Comparison of ENCODE assay signal across 3 worm cellular contexts in genomic region chrII:6491817-6492452, ce11.
TF ChIP-seq lines count a peak whose summit lies in the region.

Gene T28D9.11, minus strand, starts transcription at chrII:6491993.
Gene T28D9.1, plus strand, starts transcription at chrII:6492402.

TF ChIP-seq in whole organism, L1 larva, 84 proteins besides CTCF, POLR2A, EP300 and RAD21 (continued from another document):
- TF ChIP-seq nhr-77 (tag; optimal IDR thresholded peaks at IDR 0.05; lab: Kevin White, UChicago) (peak; percentile 54), unc-62 (GFP tag; optimal IDR thresholded peaks at IDR 0.05; lab: Kevin White, UChicago) (no peak), alr-1 (tag; optimal IDR thresholded peaks at IDR 0.05; lab: Kevin White, UChicago; ENCODE audit: borderline replicate concordance) (no peak), nhr-28 (tag; optimal IDR thresholded peaks at IDR 0.05; lab: Kevin White, UChicago) (no peak), efl-3 (GFP tag; optimal IDR thresholded peaks at IDR 0.05; lab: Kevin White, UChicago) (no peak), skn-1 (tag; optimal IDR thresholded peaks at IDR 0.05; lab: Kevin White, UChicago) (no peak), mef-2 (tag; optimal IDR thresholded peaks at IDR 0.05; lab: Kevin White, UChicago) (no peak), snu-23 (GFP tag; optimal IDR thresholded peaks at IDR 0.05; lab: Kevin White, UChicago) (peak; percentile 32), aha-1 (tag; optimal IDR thresholded peaks at IDR 0.05; lab: Kevin White, UChicago) (no peak), egl-13 (tag; optimal IDR thresholded peaks at IDR 0.05; lab: Kevin White, UChicago) (peak; percentile 26), vab-15 (tag; optimal IDR thresholded peaks at IDR 0.05; lab: Kevin White, UChicago) (no peak), snpc-4 (tag; optimal IDR thresholded peaks at IDR 0.05; lab: Kevin White, UChicago) (peak; percentile 80), swsn-7 (tag; optimal IDR thresholded peaks at IDR 0.05; lab: Kevin White, UChicago) (peak; percentile 49), nhr-47 (tag; optimal IDR thresholded peaks at IDR 0.05; lab: Kevin White, UChicago) (peak; percentile 56), sptf-1 (tag; optimal IDR thresholded peaks at IDR 0.05; lab: Kevin White, UChicago) (no peak), efl-1 (optimal IDR thresholded peaks at IDR 0.05; lab: Kevin White, UChicago) (peak; percentile 38 to 55), efl-1 (GFP tag; optimal IDR thresholded peaks at IDR 0.05 in 1 of 2; lab: Kevin White, UChicago) (peak in 1 of 2 experiments; percentile 32), nhr-20 (tag; optimal IDR thresholded peaks at IDR 0.05; lab: Kevin White, UChicago) (peak; percentile 32), nhr-84 (tag; optimal IDR thresholded peaks at IDR 0.05; lab: Kevin White, UChicago) (no peak), nhr-19 (GFP tag; conservative IDR thresholded peaks at IDR 0.05; lab: Robert Waterston, UW) (0 out of 2 replicates have a peak, but pooled peaks have one; percentile 16), zag-1 (tag; optimal IDR thresholded peaks at IDR 0.05; lab: Kevin White, UChicago) (no peak), fos-1 (tag; optimal IDR thresholded peaks at IDR 0.05; lab: Kevin White, UChicago) (no peak), nhr-11 (tag; optimal IDR thresholded peaks at IDR 0.05; lab: Kevin White, UChicago) (no peak), hpl-2 (GFP tag; optimal IDR thresholded peaks at IDR 0.05; lab: Kevin White, UChicago) (no peak), lsy-2 (tag; optimal IDR thresholded peaks at IDR 0.05; lab: Kevin White, UChicago) (peak; percentile 46 to 71), fkh-10 (GFP tag; optimal IDR thresholded peaks at IDR 0.05; lab: Kevin White, UChicago) (peak; percentile 50), ama-1 (optimal IDR thresholded peaks at IDR 0.05; lab: Kevin White, UChicago) (peak; percentile 59), unc-86 (tag; optimal IDR thresholded peaks at IDR 0.05; lab: Kevin White, UChicago) (peak; percentile 53), sup-37 (GFP tag; optimal IDR thresholded peaks at IDR 0.05; lab: Kevin White, UChicago) (no peak), ceh-82 (tag; optimal IDR thresholded peaks at IDR 0.05; lab: Kevin White, UChicago) (peak in 2 of 3 experiments; percentile 56 to 81), C34B4.2 (tag; optimal IDR thresholded peaks at IDR 0.05; lab: Kevin White, UChicago) (no peak), ceh-63 (GFP tag; optimal IDR thresholded peaks at IDR 0.05; lab: Kevin White, UChicago) (no peak), C16A3.4 (tag; optimal IDR thresholded peaks at IDR 0.05; lab: Kevin White, UChicago) (peak; percentile 12), lin-13 (GFP tag; optimal IDR thresholded peaks at IDR 0.05; lab: Kevin White, UChicago) (peak; percentile 33), fkh-4 (tag; optimal IDR thresholded peaks at IDR 0.05; lab: Kevin White, UChicago; ENCODE audit: borderline replicate concordance) (no peak), ces-1 (GFP tag; optimal IDR thresholded peaks at IDR 0.05; lab: Kevin White, UChicago) (no peak), ceh-90 (tag; optimal IDR thresholded peaks at IDR 0.05; lab: Kevin White, UChicago) (no peak), ceh-8 (GFP tag; optimal IDR thresholded peaks at IDR 0.05; lab: Kevin White, UChicago) (no peak), dsc-1 (tag; optimal IDR thresholded peaks at IDR 0.05; lab: Kevin White, UChicago) (peak; percentile 18), lin-15B (tag; optimal IDR thresholded peaks at IDR 0.05; lab: Kevin White, UChicago) (no peak)

TF ChIP-seq in whole organism, L3 larva, 47 proteins besides CTCF, POLR2A, EP300 and RAD21 (continued from another document):
- TF ChIP-seq nhr-12 (tag; optimal IDR thresholded peaks at IDR 0.05; lab: Kevin White, UChicago) (no peak), zag-1 (tag; optimal IDR thresholded peaks at IDR 0.05; lab: Kevin White, UChicago) (no peak), ceh-28 (tag; optimal IDR thresholded peaks at IDR 0.05; lab: Kevin White, UChicago) (no peak), elt-1 (tag; optimal IDR thresholded peaks at IDR 0.05; lab: Kevin White, UChicago) (no peak), ceh-9 (tag; optimal IDR thresholded peaks at IDR 0.05; lab: Kevin White, UChicago) (no peak), unc-62 (GFP tag; optimal IDR thresholded peaks at IDR 0.05; lab: Kevin White, UChicago) (no peak), mml-1 (tag; optimal IDR thresholded peaks at IDR 0.05; lab: Kevin White, UChicago) (no peak), elt-2 (tag; optimal IDR thresholded peaks at IDR 0.05; lab: Kevin White, UChicago) (no peak), ceh-16 (tag; optimal IDR thresholded peaks at IDR 0.05; lab: Kevin White, UChicago) (no peak), lsy-12 (tag; optimal IDR thresholded peaks at IDR 0.05; lab: Kevin White, UChicago) (peak; percentile 47), nfya-1 (tag; optimal IDR thresholded peaks at IDR 0.05; lab: Kevin White, UChicago; ENCODE audit: insufficient read depth) (peak; percentile 86), aly-2 (tag; optimal IDR thresholded peaks at IDR 0.05; lab: Kevin White, UChicago) (no peak), pqm-1 (tag; optimal IDR thresholded peaks at IDR 0.05; lab: Kevin White, UChicago) (no peak), lin-15B (tag; optimal IDR thresholded peaks at IDR 0.05; lab: Kevin White, UChicago) (peak; percentile 80), nhr-23 (tag; optimal IDR thresholded peaks at IDR 0.05; lab: Kevin White, UChicago) (no peak), daf-12 (tag; optimal IDR thresholded peaks at IDR 0.05; lab: Kevin White, UChicago) (no peak), hmg-11 (tag; optimal IDR thresholded peaks at IDR 0.05; lab: Kevin White, UChicago) (peak; percentile 76), nhr-11 (tag; optimal IDR thresholded peaks at IDR 0.05; lab: Kevin White, UChicago) (no peak), snpc-4 (tag; optimal IDR thresholded peaks at IDR 0.05; lab: Kevin White, UChicago) (peak; percentile 97), ztf-11 (tag; optimal IDR thresholded peaks at IDR 0.05; lab: Kevin White, UChicago) (no peak)
TF ChIP-seq in whole organism, L3 larva: peak in this region for 11.

TF ChIP-seq in whole organism, young adult, 124 proteins besides CTCF, POLR2A, EP300 and RAD21 (continued from another document):
- TF ChIP-seq hmg-20 (GFP tag; IDR thresholded peaks at IDR 0.05; lab: Robert Waterston, UW) (no peak), lsy-27 (tag; optimal IDR thresholded peaks at IDR 0.05; lab: Kevin White, UChicago; ENCODE audit: borderline replicate concordance, insufficient read depth) (no peak), dox-1 (GFP tag; IDR thresholded peaks at IDR 0.05; lab: Robert Waterston, UW) (peak; percentile 66), F39B2.1 (GFP tag; IDR thresholded peaks at IDR 0.05; lab: Robert Waterston, UW) (no peak), madf-6 (GFP tag; IDR thresholded peaks at IDR 0.05; lab: Robert Waterston, UW) (no peak), mcd-1 (GFP tag; IDR thresholded peaks at IDR 0.05; lab: Robert Waterston, UW) (peak; percentile 66), T26A5.8 (tag; optimal IDR thresholded peaks at IDR 0.05; lab: Kevin White, UChicago) (no peak), K11D2.4 (GFP tag; IDR thresholded peaks at IDR 0.05; lab: Robert Waterston, UW) (peak; percentile 46; the same call in 1 of the 2 replicates), let-526 (GFP tag; IDR thresholded peaks at IDR 0.05; lab: Robert Waterston, UW) (no peak), hlh-26 (GFP tag; conservative IDR thresholded peaks at IDR 0.05; lab: Robert Waterston, UW) (no peak), nhr-80 (tag; optimal IDR thresholded peaks at IDR 0.05; lab: Kevin White, UChicago) (no peak), repo-1 (tag; optimal IDR thresholded peaks at IDR 0.05; lab: Kevin White, UChicago) (no peak), F57C9.4 (tag; optimal IDR thresholded peaks at IDR 0.05; lab: Kevin White, UChicago) (no peak), C17E4.6 (GFP tag; IDR thresholded peaks at IDR 0.05; lab: Robert Waterston, UW) (no peak), nfya-1 (tag; optimal IDR thresholded peaks at IDR 0.05; lab: Kevin White, UChicago; ENCODE audit: borderline replicate concordance, insufficient read depth) (no peak), lsl-1 (GFP tag; optimal IDR thresholded peaks at IDR 0.05; lab: Kevin White, UChicago) (no peak), ekl-4 (GFP tag; IDR thresholded peaks at IDR 0.05; lab: Robert Waterston, UW) (0 out of 2 replicates have a peak, but pooled peaks have one; percentile 35), lir-1 (GFP tag; conservative IDR thresholded peaks at IDR 0.05; lab: Robert Waterston, UW) (no peak), Y67H2A.10 (GFP tag; conservative IDR thresholded peaks at IDR 0.05; lab: Robert Waterston, UW) (no peak), snpc-1.1 (tag; optimal IDR thresholded peaks at IDR 0.05; lab: Kevin White, UChicago; ENCODE audit: insufficient read depth) (no peak), lin-40 (tag; optimal IDR thresholded peaks at IDR 0.05; lab: Kevin White, UChicago) (peak; percentile 22), ets-4 (GFP tag; optimal IDR thresholded peaks at IDR 0.05; lab: Kevin White, UChicago) (no peak), F33H1.4 (GFP tag; IDR thresholded peaks at IDR 0.05; lab: Robert Waterston, UW) (peak; percentile 49), nfyb-1 (GFP tag; IDR thresholded peaks at IDR 0.05; lab: Robert Waterston, UW) (peak; percentile 34; the same call in 1 of the 2 replicates), F52B5.7 (tag; optimal IDR thresholded peaks at IDR 0.05; lab: Kevin White, UChicago) (peak; percentile 11), cebp-1 (GFP tag; IDR thresholded peaks at IDR 0.05; lab: Robert Waterston, UW) (no peak; the same call in 1 of the 2 replicates), cebp-1 (tag; optimal IDR thresholded peaks at IDR 0.05; lab: Kevin White, UChicago) (peak; percentile 57), gei-17 (GFP tag; optimal IDR thresholded peaks at IDR 0.05; lab: Kevin White, UChicago) (no peak), madf-3 (GFP tag; IDR thresholded peaks at IDR 0.05; lab: Robert Waterston, UW) (no peak), unc-62 (GFP tag; optimal IDR thresholded peaks at IDR 0.05; lab: Kevin White, UChicago) (no peak), sdz-38 (tag; optimal IDR thresholded peaks at IDR 0.05; lab: Kevin White, UChicago) (no peak), egl-18 (GFP tag; IDR thresholded peaks at IDR 0.05; lab: Robert Waterston, UW) (0 out of 2 replicates have a peak, but pooled peaks have one; percentile 40), rec-8 (tag; optimal IDR thresholded peaks at IDR 0.05; lab: Kevin White, UChicago) (no peak), ceh-40 (GFP tag; IDR thresholded peaks at IDR 0.05; lab: Robert Waterston, UW) (no peak), attf-3 (GFP tag; conservative IDR thresholded peaks at IDR 0.05; lab: Robert Waterston, UW) (0 out of 2 replicates have a peak, but pooled peaks have one; percentile 28), lin-54 (GFP tag; optimal IDR thresholded peaks at IDR 0.05; lab: Kevin White, UChicago) (peak; percentile 46), F49E8.2 (tag; optimal IDR thresholded peaks at IDR 0.05; lab: Kevin White, UChicago; ENCODE audit: insufficient read depth) (no peak), ccch-3 (GFP tag; optimal IDR thresholded peaks at IDR 0.05; lab: Kevin White, UChicago) (no peak), ztf-3 (GFP tag; optimal IDR thresholded peaks at IDR 0.05; lab: Kevin White, UChicago) (no peak), rcor-1 (GFP tag; IDR thresholded peaks at IDR 0.05; lab: Robert Waterston, UW) (peak; percentile 60), cebp-2 (GFP tag; IDR thresholded peaks at IDR 0.05; lab: Robert Waterston, UW) (no peak), zfh-2 (GFP tag; conservative IDR thresholded peaks at IDR 0.05; lab: Robert Waterston, UW) (peak; percentile 99), ztf-18 (tag; optimal IDR thresholded peaks at IDR 0.05; lab: Kevin White, UChicago) (peak; percentile 6), ama-1 (optimal IDR thresholded peaks at IDR 0.05; lab: Kevin White, UChicago) (no peak), ama-1 (GFP tag; optimal IDR thresholded peaks at IDR 0.05; lab: Kevin White, UChicago) (no peak), attf-5 (GFP tag; optimal IDR thresholded peaks at IDR 0.05; lab: Kevin White, UChicago) (peak; percentile 72), egl-44 (GFP tag; IDR thresholded peaks at IDR 0.05; lab: Robert Waterston, UW) (peak; percentile 35; the same call in 1 of the 2 replicates), ZK185.1 (tag; optimal IDR thresholded peaks at IDR 0.05; lab: Kevin White, UChicago; ENCODE audit: poor library complexity, severe bottlenecking) (no peak), nhr-27 (tag; optimal IDR thresholded peaks at IDR 0.05; lab: Kevin White, UChicago) (no peak), ceh-91 (GFP tag; IDR thresholded peaks at IDR 0.05; lab: Robert Waterston, UW) (0 out of 2 replicates have a peak, but pooled peaks have one; percentile 25), zim-3 (tag; optimal IDR thresholded peaks at IDR 0.05; lab: Kevin White, UChicago) (no peak), mes-4 (tag; optimal IDR thresholded peaks at IDR 0.05; lab: Kevin White, UChicago) (no peak), ztf-22 (GFP tag; optimal IDR thresholded peaks at IDR 0.05; lab: Kevin White, UChicago) (peak; percentile 43), T07F8.4 (tag; optimal IDR thresholded peaks at IDR 0.05; lab: Kevin White, UChicago) (no peak), lin-26 (GFP tag; IDR thresholded peaks at IDR 0.05; lab: Robert Waterston, UW) (peak; percentile 61; the same call in 1 of the 2 replicates), die-1 (tag; optimal IDR thresholded peaks at IDR 0.05; lab: Kevin White, UChicago) (peak; percentile 2), tbp1 (GFP tag; optimal IDR thresholded peaks at IDR 0.05; lab: Kevin White, UChicago) (no peak), fkh-3 (tag; optimal IDR thresholded peaks at IDR 0.05; lab: Kevin White, UChicago) (no peak)
